Fruit fly (Drosophila melanogaster) whole organism, pupa: ENCODE data around the gene kel.

Experiments
- CG10348 ChIP-seq: fragments of 200-800 bp; sonication (Bioruptor generic); IDR thresholded peaks from 2 replicates; pipeline ENCODE4 v1.3.6; 2022; ENCODE audit warnings: missing biosample characterization, missing genetic modification characterization
- CG12605 ChIP-seq: fragments of 200-800 bp; sonication (Bioruptor generic); IDR thresholded peaks from 2 replicates; pipeline ENCODE4 v1.3.6; 2022; ENCODE audit warnings: missing biosample characterization, missing genetic modification characterization
- CG13204 ChIP-seq: fragments of 200-800 bp; sonication (Bioruptor generic); optimal IDR thresholded peaks from 2 replicates; lab custom pipeline; 2018; ENCODE audit warnings: missing biosample characterization, mild to moderate bottlenecking, missing genetic modification characterization, moderate library complexity
- CG14655 ChIP-seq: fragments of 200-800 bp; sonication (Bioruptor generic); optimal IDR thresholded peaks from 3 replicates; lab custom pipeline; 2017; ENCODE audit warnings: mild to moderate bottlenecking, missing biosample characterization, missing genetic modification reagents, missing genetic modification characterization
- CG15710 ChIP-seq: fragments of 200-800 bp; sonication (Bioruptor generic); optimal IDR thresholded peaks from 2 replicates; lab custom pipeline; 2018; ENCODE audit warnings: missing biosample characterization, mild to moderate bottlenecking, missing genetic modification characterization, moderate library complexity
- CG17806 ChIP-seq: fragments of 200-800 bp; sonication (Bioruptor generic); optimal IDR thresholded peaks from 2 replicates; lab custom pipeline; 2018; ENCODE audit warnings: missing biosample characterization, mild to moderate bottlenecking, missing genetic modification characterization, moderate library complexity
- CG32121 ChIP-seq: fragments of 200-800 bp; sonication (Bioruptor generic); IDR thresholded peaks from 2 replicates; pipeline ENCODE4 v1.3.6; 2022; ENCODE audit warnings: missing biosample characterization, missing genetic modification characterization
- CG34367 ChIP-seq: fragments of 200-800 bp; sonication (Bioruptor generic); optimal IDR thresholded peaks from 2 replicates; lab custom pipeline; 2018; ENCODE audit warnings: missing biosample characterization, mild to moderate bottlenecking, missing genetic modification characterization
- CG4496 ChIP-seq: fragments of 200-800 bp; sonication (Bioruptor generic); IDR thresholded peaks from 3 replicates; pipeline ENCODE4 v1.3.6; 2022; ENCODE audit warnings: missing biosample characterization, missing genetic modification characterization
- CG8159 ChIP-seq: fragments of 200-800 bp; sonication (Bioruptor generic); optimal IDR thresholded peaks from 3 replicates; lab custom pipeline; 2018; ENCODE audit warnings: missing biosample characterization, mild to moderate bottlenecking, missing genetic modification characterization, moderate library complexity
- CG8301 ChIP-seq: fragments of 200-800 bp; sonication (Bioruptor generic); optimal IDR thresholded peaks from 2 replicates; lab custom pipeline; 2018; ENCODE audit warnings: missing biosample characterization, mild to moderate bottlenecking, missing genetic modification characterization
- CG9948 ChIP-seq: fragments of 200-800 bp; sonication (Bioruptor generic); optimal IDR thresholded peaks from 2 replicates; lab custom pipeline; 2018; ENCODE audit warnings: missing biosample characterization, mild to moderate bottlenecking, missing genetic modification characterization, moderate library complexity
- D1 ChIP-seq: fragments of 200-800 bp; sonication (Bioruptor generic); optimal IDR thresholded peaks from 2 replicates; lab custom pipeline; 2018; ENCODE audit warnings: missing biosample characterization, mild to moderate bottlenecking, missing genetic modification characterization, moderate library complexity
- EcR ChIP-seq: fragments of 200-800 bp; sonication (Bioruptor generic); optimal IDR thresholded peaks from 3 replicates; lab custom pipeline; 2019; ENCODE audit warnings: missing biosample characterization, missing genetic modification characterization, mild to moderate bottlenecking, moderate library complexity, missing genetic modification reagents
- Ets98B ChIP-seq: fragments of 200-800 bp; sonication (Bioruptor generic); IDR thresholded peaks from 2 replicates; pipeline ENCODE4 v1.3.6; 2022; ENCODE audit warnings: missing biosample characterization, missing genetic modification characterization
- Pif1A ChIP-seq: fragments of 200-800 bp; sonication (Bioruptor generic); optimal IDR thresholded peaks from 3 replicates; lab custom pipeline; 2016; ENCODE audit warnings: missing biosample characterization, missing genetic modification characterization
- Pif1B ChIP-seq: fragments of 200-800 bp; sonication (Bioruptor generic); optimal IDR thresholded peaks from 3 replicates; lab custom pipeline; 2016; ENCODE audit warnings: missing biosample characterization, missing genetic modification characterization
- Snoo ChIP-seq: fragments of 200-800 bp; sonication (Bioruptor generic); optimal IDR thresholded peaks from 3 replicates; lab custom pipeline; 2017; ENCODE audit warnings: missing biosample characterization, mild to moderate bottlenecking, missing genetic modification characterization, inconsistent platforms
- fd96Ca ChIP-seq: fragments of 200-800 bp; sonication (Bioruptor generic); IDR thresholded peaks from 3 replicates; pipeline ENCODE4 v1.3.6; 2022; ENCODE audit warnings: missing biosample characterization, missing genetic modification characterization
- gl ChIP-seq: fragments of 200-800 bp; sonication (Bioruptor generic); optimal IDR thresholded peaks from 2 replicates; lab custom pipeline; 2018; ENCODE audit warnings: missing biosample characterization, mild to moderate bottlenecking, missing genetic modification characterization
- rn ChIP-seq: fragments of 200-800 bp; sonication (Bioruptor generic); IDR thresholded peaks from 2 replicates; pipeline ENCODE4 v1.3.6; 2022; ENCODE audit warnings: missing biosample characterization, missing genetic modification characterization

The kel gene

DNA sequence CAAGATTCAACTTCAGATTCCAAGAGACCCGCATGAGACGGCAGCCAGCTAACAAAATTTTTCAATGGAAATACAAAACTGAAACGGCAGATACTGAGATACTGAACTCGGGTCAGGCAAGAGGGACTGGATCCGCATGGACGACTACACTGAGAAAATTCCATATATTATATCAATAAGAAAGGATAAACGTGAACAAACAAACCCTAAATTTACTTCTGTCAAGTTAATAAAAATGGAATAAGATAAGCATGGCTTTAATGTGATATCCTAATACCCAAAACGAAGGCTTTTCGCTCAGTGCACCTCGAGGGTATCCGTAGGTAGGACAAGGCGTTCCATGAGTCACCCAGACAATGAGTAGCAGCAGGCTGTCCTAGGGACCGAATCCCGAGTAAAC, 7.4 kb upstream of the kel start:
- TF ChIP-seq CG14655 (GFP tag; lab: Kevin White, UChicago), result peak; percentile 79
- TF ChIP-seq CG10348, result no peak
- TF ChIP-seq fd96Ca, result peak; percentile 90
- TF ChIP-seq CG12605 (GFP tag; lab: Robert Waterston, UW), result peak; percentile 87
- peak; percentile 70 for TF ChIP-seq CG8301 (tag; lab: Kevin White, UChicago)
- TF ChIP-seq Pif1B (GFP tag; lab: Kevin White, UChicago), result peak; percentile 90
- peak; percentile 93 for TF ChIP-seq CG4496
- peak; percentile 87 for TF ChIP-seq CG9948 (tag; lab: Kevin White, UChicago)
- TF ChIP-seq Ets98B (GFP tag; lab: Robert Waterston, UW), result peak; percentile 78
- TF ChIP-seq EcR, result peak; percentile 66
- peak; percentile 92 for TF ChIP-seq CG8159 (tag; lab: Kevin White, UChicago)
- TF ChIP-seq CG15710, result peak; percentile 93
- TF ChIP-seq gl (tag; lab: Kevin White, UChicago), result peak; percentile 74
- TF ChIP-seq Pif1A (GFP tag; lab: Kevin White, UChicago), result peak; percentile 93
- TF ChIP-seq Snoo, result peak; percentile 93
- peak; percentile 88 for TF ChIP-seq CG17806
- TF ChIP-seq D1 (tag; lab: Kevin White, UChicago), result peak; percentile 62
- TF ChIP-seq CG13204 (GFP tag; lab: Kevin White, UChicago), result peak; percentile 79
- peak; percentile 88 for TF ChIP-seq CG34367 (tag; lab: Kevin White, UChicago)
- TF ChIP-seq CG32121 (GFP tag; lab: Robert Waterston, UW), result peak; percentile 78
- peak; percentile 73 for TF ChIP-seq rn (GFP tag; lab: Robert Waterston, UW)
- TF ChIP-seq, all 21 proteins: peak for 20

DNA sequence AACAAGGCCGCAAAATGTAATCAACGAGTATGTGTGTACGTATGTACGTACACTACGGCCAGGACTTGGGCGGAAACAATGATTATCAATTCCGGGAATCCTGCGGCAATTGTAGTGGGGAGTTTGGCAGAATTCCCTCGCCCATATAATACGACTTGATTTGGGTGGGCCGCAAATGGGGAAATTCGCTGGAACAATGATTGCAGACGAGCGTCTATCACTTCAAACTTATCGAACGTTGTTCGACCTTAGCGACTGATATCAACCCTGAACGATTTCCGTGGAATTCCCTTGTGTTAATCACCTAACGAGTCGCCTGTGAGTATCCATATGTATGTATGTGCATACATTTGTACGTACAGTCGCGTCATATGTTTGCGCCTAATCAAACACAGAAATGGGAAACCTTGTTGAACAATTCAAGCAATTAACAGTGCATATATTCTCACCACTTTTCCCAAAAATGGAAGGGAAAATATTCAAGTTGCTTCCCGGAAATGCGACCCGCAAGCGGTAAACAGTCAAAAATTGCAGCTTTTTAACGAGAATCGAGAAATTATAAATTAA, 6.5 kb upstream of the kel start:
- TF ChIP-seq CG10348 (no peak), Pif1A (GFP tag; lab: Kevin White, UChicago) (no peak), Pif1B (GFP tag; lab: Kevin White, UChicago) (no peak), fd96Ca (no peak), EcR (no peak), CG17806 (no peak), rn (GFP tag; lab: Robert Waterston, UW) (no peak), gl (tag; lab: Kevin White, UChicago) (no peak)

DNA sequence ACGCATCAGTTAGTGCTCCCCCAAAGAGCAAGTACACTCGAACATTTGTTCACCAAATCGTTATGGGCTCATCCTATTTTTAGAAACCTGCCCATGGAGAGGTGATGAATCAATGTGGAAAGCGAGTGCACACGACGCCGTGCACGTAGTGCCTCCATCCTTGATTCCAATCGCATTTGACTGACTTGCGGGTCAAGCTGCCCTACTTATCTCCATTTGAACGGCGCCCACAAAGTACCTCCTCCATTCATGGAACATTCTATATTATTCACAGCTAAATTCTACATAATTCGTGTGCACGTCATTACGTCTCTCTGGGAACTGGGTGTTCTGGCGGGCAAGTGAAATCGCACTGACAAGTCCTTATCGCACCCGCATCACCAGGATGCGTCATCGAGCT, 5.3 kb upstream of the kel start:
- no peak for TF ChIP-seq CG32121 (GFP tag; lab: Robert Waterston, UW)
- TF ChIP-seq, all 21 proteins: peak for 0

DNA sequence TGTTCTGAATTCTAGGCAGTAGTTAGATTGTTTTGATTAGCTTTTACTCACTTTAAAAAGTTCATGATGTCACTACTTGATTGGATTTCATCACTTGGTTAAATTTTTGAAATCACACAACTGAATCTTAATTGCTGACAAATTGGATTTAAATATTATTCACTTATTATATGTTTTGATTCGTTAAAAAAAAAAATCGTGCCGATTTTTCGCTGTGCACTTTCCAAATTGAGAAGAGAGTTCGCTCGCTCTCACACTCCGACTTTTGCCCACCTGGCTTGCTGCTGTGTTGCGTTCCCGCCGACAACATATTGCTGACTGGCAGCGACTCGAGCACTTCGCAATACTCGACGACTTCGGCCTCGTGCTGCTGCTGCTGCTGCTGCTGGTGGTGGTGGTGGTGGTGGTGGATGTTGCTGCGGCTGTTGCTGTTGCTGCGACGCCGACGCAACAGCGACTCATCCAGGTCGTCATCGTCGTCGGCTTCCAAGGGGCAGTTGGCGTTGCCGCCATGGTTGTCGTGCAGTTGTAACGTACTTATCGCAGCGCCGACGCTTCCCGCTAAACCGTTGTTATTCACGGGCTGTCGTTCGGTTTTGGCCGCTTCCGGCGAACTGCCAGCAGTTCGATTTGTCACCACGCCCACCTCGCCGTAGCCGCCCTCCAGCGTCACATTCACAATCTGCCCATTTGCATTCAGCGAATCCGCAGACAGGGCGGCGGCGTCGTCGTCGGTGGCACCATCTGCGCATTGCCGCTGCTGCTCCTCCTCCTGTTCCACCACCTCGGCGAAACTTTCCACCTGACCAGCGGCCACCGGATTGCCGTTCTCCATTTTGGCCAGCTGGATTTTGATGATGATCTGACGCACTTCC, 3.8 kb upstream of the kel start:
- TF ChIP-seq CG12605 (GFP tag; lab: Robert Waterston, UW), result peak; percentile 62; the same call in 1 of the 2 replicates
- TF ChIP-seq CG9948 (tag; lab: Kevin White, UChicago), result peak; percentile 48
- TF ChIP-seq CG8159 (tag; lab: Kevin White, UChicago), result peak; percentile 62
- peak; percentile 57 for TF ChIP-seq Snoo
- TF ChIP-seq CG10348, result no peak
- peak; percentile 21 for TF ChIP-seq D1 (tag; lab: Kevin White, UChicago)
- peak; percentile 70; the same call in 2 of the 3 replicates for TF ChIP-seq fd96Ca
- TF ChIP-seq Pif1A (GFP tag; lab: Kevin White, UChicago), result peak; percentile 71
- peak; percentile 46 for TF ChIP-seq rn (GFP tag; lab: Robert Waterston, UW)
- peak; percentile 77 for TF ChIP-seq CG32121 (GFP tag; lab: Robert Waterston, UW)
- TF ChIP-seq CG8301 (tag; lab: Kevin White, UChicago), result peak; percentile 76
- peak; percentile 50 for TF ChIP-seq CG17806
- peak; percentile 93 for TF ChIP-seq CG13204 (GFP tag; lab: Kevin White, UChicago)
- peak; percentile 45 for TF ChIP-seq CG15710
- TF ChIP-seq CG34367 (tag; lab: Kevin White, UChicago), result peak; percentile 30
- TF ChIP-seq CG4496, result peak; percentile 77
- TF ChIP-seq Pif1B (GFP tag; lab: Kevin White, UChicago), result peak; percentile 50
- no peak for TF ChIP-seq CG14655 (GFP tag; lab: Kevin White, UChicago)
- peak; percentile 79 for TF ChIP-seq Ets98B (GFP tag; lab: Robert Waterston, UW)
- peak; percentile 42 for TF ChIP-seq EcR
- peak; percentile 20 for TF ChIP-seq gl (tag; lab: Kevin White, UChicago)
- TF ChIP-seq, all 21 proteins: peak for 19

DNA sequence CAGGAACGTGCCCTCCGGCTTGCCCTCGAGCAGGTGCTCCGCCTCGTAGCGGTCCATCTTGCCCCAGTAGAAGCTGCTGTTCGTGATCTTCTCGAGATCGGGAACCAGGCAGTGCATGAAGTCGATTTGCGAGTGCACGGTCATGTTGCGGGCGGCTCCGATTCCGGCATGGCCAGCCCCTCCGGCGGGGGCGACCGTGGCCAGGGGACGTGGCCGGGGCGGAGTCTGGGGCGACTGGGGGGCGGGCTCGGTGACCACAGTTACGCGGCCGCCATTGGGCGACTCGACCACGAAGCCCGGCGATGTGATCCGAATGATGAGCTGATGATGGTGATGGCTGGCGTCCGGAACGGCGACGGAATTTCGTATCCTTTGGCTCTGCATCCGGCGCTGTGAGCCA, 2.7 kb upstream of the kel start:
- TF ChIP-seq Pif1B (GFP tag; lab: Kevin White, UChicago) (no peak), CG17806 (no peak), CG8159 (tag; lab: Kevin White, UChicago) (no peak), CG13204 (GFP tag; lab: Kevin White, UChicago) (no peak), CG15710 (no peak), fd96Ca (no peak), CG8301 (tag; lab: Kevin White, UChicago) (no peak), CG9948 (tag; lab: Kevin White, UChicago) (no peak), Snoo (no peak), CG32121 (GFP tag; lab: Robert Waterston, UW) (no peak), Pif1A (GFP tag; lab: Kevin White, UChicago) (no peak), CG34367 (tag; lab: Kevin White, UChicago) (no peak), rn (GFP tag; lab: Robert Waterston, UW) (no peak), CG12605 (GFP tag; lab: Robert Waterston, UW) (no peak), Ets98B (GFP tag; lab: Robert Waterston, UW) (no peak), EcR (no peak), gl (tag; lab: Kevin White, UChicago) (no peak)
